Worm (Caenorhabditis elegans) whole organism, L4 larva: ENCODE measurements around the gene str-174.
A peak's percentile ranks its signal among the peaks of the same experiment; 100 is the strongest.

Experiments
- F10B5.3 ChIP-seq: sonication (generic microtip); optimal IDR thresholded peaks from 2 replicates; lab custom pipeline; 2016; ENCODE audit warnings: mild to moderate bottlenecking, missing genetic modification characterization, missing compliant biosample characterization
- F44E2.7 ChIP-seq: fragments of 200-800 bp; sonication (Bioruptor generic); IDR thresholded peaks from 2 replicates; pipeline ENCODE4 v2.1.2; 2022; ENCODE audit warnings: missing genetic modification characterization, missing compliant biosample characterization
- F49E8.2 ChIP-seq: sonication (generic microtip); optimal IDR thresholded peaks from 2 replicates; lab custom pipeline; 2016; ENCODE audit warnings: missing compliant biosample characterization, mild to moderate bottlenecking, missing genetic modification characterization, borderline replicate concordance
- R02D3.7 ChIP-seq: fragments of 150-350 bp; sonication (generic microtip); optimal IDR thresholded peaks from 3 replicates; lab custom pipeline; 2014; ENCODE audit warnings: missing biosample characterization, missing genetic modification characterization
- T20F7.1 ChIP-seq: fragments of 200-800 bp; sonication (Bioruptor generic); optimal IDR thresholded peaks from 2 replicates; lab custom pipeline; 2018; ENCODE audit warnings: mild to moderate bottlenecking, missing genetic modification characterization, missing compliant biosample characterization
- T26A8.4 ChIP-seq: fragments of 200-800 bp; sonication (Bioruptor generic); IDR thresholded peaks from 2 replicates; pipeline ENCODE4 v1.3.6; 2022; ENCODE audit warnings: missing genetic modification characterization, missing compliant biosample characterization
- Y105C5A.15 ChIP-seq: fragments of 200-800 bp; sonication (Bioruptor generic); IDR thresholded peaks from 2 replicates; pipeline ENCODE4 v1.3.6; 2022; ENCODE audit warnings: missing genetic modification characterization, missing compliant biosample characterization
- Y48G9A.11 ChIP-seq: fragments of 200-800 bp; sonication (Bioruptor generic); IDR thresholded peaks from 2 replicates; pipeline ENCODE4 v1.3.6; 2022; ENCODE audit warnings: missing genetic modification reagents, missing genetic modification characterization, missing compliant biosample characterization
- aha-1 ChIP-seq: fragments of 150-350 bp; peaks from one replicate; lab custom pipeline; 2014; ENCODE audit warnings: missing biosample characterization, missing genetic modification characterization
- aly-2 ChIP-seq: sonication (generic microtip); optimal IDR thresholded peaks from 2 replicates; lab custom pipeline; 2018; ENCODE audit warnings: missing biosample characterization, missing genetic modification characterization
- ceh-20 ChIP-seq: fragments of 200-800 bp; sonication (Bioruptor generic); IDR thresholded peaks from 2 replicates; pipeline ENCODE4 v1.3.6; 2022; ENCODE audit warnings: missing genetic modification reagents, missing genetic modification characterization, missing compliant biosample characterization
- ceh-44 ChIP-seq: fragments of 200-800 bp; sonication (Bioruptor generic); IDR thresholded peaks from 2 replicates; pipeline ENCODE4 v1.3.6; 2022; ENCODE audit warnings: missing genetic modification reagents, missing genetic modification characterization, missing compliant biosample characterization
- ceh-82 ChIP-seq: sonication (generic microtip); optimal IDR thresholded peaks from 2 replicates; lab custom pipeline; 2017; ENCODE audit warnings: missing biosample characterization, missing genetic modification characterization
- ces-1 ChIP-seq: fragments of 150-350 bp; sonication (generic microtip); optimal IDR thresholded peaks from 4 replicates; lab custom pipeline; 2014; ENCODE audit warnings: missing biosample characterization, missing genetic modification reagents, missing genetic modification characterization
- cey-2 ChIP-seq: sonication (generic microtip); optimal IDR thresholded peaks from 3 replicates; lab custom pipeline; 2017; ENCODE audit warnings: missing genetic modification characterization, mild to moderate bottlenecking, missing compliant biosample characterization, antibody characterized with exemption, borderline replicate concordance; ENCODE audit not compliant: insufficient read depth
- ctbp-1 ChIP-seq: fragments of 200-800 bp; sonication (Bioruptor generic); IDR thresholded peaks from 2 replicates; pipeline ENCODE4 v1.3.6; 2022; ENCODE audit warnings: missing genetic modification reagents, missing genetic modification characterization, missing compliant biosample characterization
- daf-16 ChIP-seq, 3 experiments: sonication (generic microtip); optimal IDR thresholded peaks; 2 replicates each; lab custom pipeline; 2016 to 2017; ENCODE audit warnings: missing genetic modification characterization in 3 of 3, missing genetic modification reagents in 3 of 3, mild to moderate bottlenecking in 2 of 3, missing compliant biosample characterization in 2 of 3, missing biosample characterization in 1 of 3, moderate library complexity in 1 of 3
- dmd-6 ChIP-seq: fragments of 200-800 bp; sonication (Bioruptor generic); IDR thresholded peaks from 2 replicates; pipeline ENCODE4 v1.3.6; 2022; ENCODE audit warnings: missing genetic modification reagents, missing genetic modification characterization, missing compliant biosample characterization
- dmd-9 ChIP-seq: fragments of 200-800 bp; sonication (Bioruptor generic); IDR thresholded peaks from 2 replicates; pipeline ENCODE4 v1.3.6; 2022; ENCODE audit warnings: missing genetic modification reagents, missing genetic modification characterization, missing compliant biosample characterization
- duxl-1 ChIP-seq: sonication (generic microtip); optimal IDR thresholded peaks from 2 replicates; lab custom pipeline; 2016; ENCODE audit warnings: mild to moderate bottlenecking, missing genetic modification characterization, moderate library complexity, missing compliant biosample characterization; ENCODE audit not compliant: poor library complexity
- fkh-10 ChIP-seq: fragments of 150-350 bp; optimal IDR thresholded peaks from 2 replicates; lab custom pipeline; 2014; ENCODE audit warnings: missing biosample characterization, missing genetic modification reagents, missing genetic modification characterization
- fos-1 ChIP-seq: fragments of 150-350 bp; optimal IDR thresholded peaks from 2 replicates; lab custom pipeline; 2014; ENCODE audit warnings: missing biosample characterization, missing genetic modification characterization
- hif-1 ChIP-seq, 2 experiments: sonication (generic microtip); optimal IDR thresholded peaks; 2 replicates each; lab custom pipeline; 2016 to 2017; ENCODE audit warnings: missing compliant biosample characterization in 2 of 2, missing genetic modification characterization in 2 of 2, missing genetic modification reagents in 2 of 2, missing genotype in 2 of 2, mild to moderate bottlenecking in 1 of 2
- hlh-11 ChIP-seq: fragments of 200-800 bp; sonication (Bioruptor generic); optimal IDR thresholded peaks from 2 replicates; lab custom pipeline; 2018; ENCODE audit warnings: mild to moderate bottlenecking, missing genetic modification characterization, missing compliant biosample characterization
- jun-1 ChIP-seq: fragments of 150-350 bp; optimal IDR thresholded peaks from 2 replicates; lab custom pipeline; 2014; ENCODE audit warnings: missing biosample characterization, missing genetic modification reagents, missing genetic modification characterization
- lim-7 ChIP-seq: fragments of 200-800 bp; sonication (Bioruptor generic); IDR thresholded peaks from 2 replicates; pipeline ENCODE4 v1.3.6; 2022; ENCODE audit warnings: missing genetic modification characterization, missing compliant biosample characterization
- lin-13 ChIP-seq: fragments of 150-350 bp; optimal IDR thresholded peaks from 2 replicates; lab custom pipeline; 2014; ENCODE audit warnings: missing biosample characterization, missing genetic modification reagents, missing genetic modification characterization
- lir-3 ChIP-seq: sonication (generic microtip); optimal IDR thresholded peaks from 2 replicates; lab custom pipeline; 2016; ENCODE audit warnings: mild to moderate bottlenecking, missing genetic modification characterization, missing compliant biosample characterization
- mes-2 ChIP-seq: sonication (generic microtip); optimal IDR thresholded peaks from 2 replicates; lab custom pipeline; 2016; ENCODE audit warnings: missing genotype, mild to moderate bottlenecking, missing genetic modification characterization, missing compliant biosample characterization; ENCODE audit not compliant: poor library complexity, severe bottlenecking
- mxl-2 ChIP-seq: fragments of 200-800 bp; sonication (Bioruptor generic); conservative IDR thresholded peaks from 2 replicates; pipeline ENCODE4 v1.3.6; 2022; ENCODE audit warnings: missing genetic modification reagents, missing genetic modification characterization, missing compliant biosample characterization
- nhr-48 ChIP-seq: sonication (generic microtip); optimal IDR thresholded peaks from 2 replicates; lab custom pipeline; 2016; ENCODE audit warnings: mild to moderate bottlenecking, missing genetic modification characterization, missing compliant biosample characterization
- nhr-6 ChIP-seq: fragments of 150-350 bp; optimal IDR thresholded peaks from 2 replicates; lab custom pipeline; 2014; ENCODE audit warnings: missing biosample characterization, missing genetic modification characterization
- nhr-76 ChIP-seq: fragments of 150-350 bp; optimal IDR thresholded peaks from 2 replicates; lab custom pipeline; 2014; ENCODE audit warnings: missing biosample characterization, missing genetic modification characterization
- nhr-77 ChIP-seq: fragments of 150-350 bp; optimal IDR thresholded peaks from 2 replicates; lab custom pipeline; 2014; ENCODE audit warnings: missing biosample characterization, missing genetic modification characterization
- php-3 ChIP-seq: fragments of 200-800 bp; sonication (Bioruptor generic); IDR thresholded peaks from 2 replicates; pipeline ENCODE4 v1.3.6; 2022; ENCODE audit warnings: missing genetic modification reagents, missing genetic modification characterization, missing compliant biosample characterization
- pqm-1 ChIP-seq: sonication (generic microtip); optimal IDR thresholded peaks from 2 replicates; lab custom pipeline; 2017; ENCODE audit warnings: missing biosample characterization, missing genetic modification characterization
- rbr-2 ChIP-seq: sonication (generic microtip); optimal IDR thresholded peaks from 2 replicates; lab custom pipeline; 2016; ENCODE audit warnings: missing genotype, missing genetic modification characterization, missing compliant biosample characterization
- saeg-2 ChIP-seq: fragments of 200-800 bp; sonication (Bioruptor generic); IDR thresholded peaks from 2 replicates; pipeline ENCODE4 v1.3.6; 2022; ENCODE audit warnings: missing genetic modification reagents, missing genetic modification characterization, missing compliant biosample characterization
- set-16 ChIP-seq: fragments of 200-800 bp; sonication (Bioruptor generic); IDR thresholded peaks from 2 replicates; pipeline ENCODE4 v1.3.6; 2022; ENCODE audit warnings: missing genetic modification reagents, missing genetic modification characterization, missing compliant biosample characterization
- skn-1 ChIP-seq: fragments of 150-350 bp; optimal IDR thresholded peaks from 2 replicates; lab custom pipeline; 2014; ENCODE audit warnings: missing biosample characterization, missing genetic modification characterization
- snpc-4 ChIP-seq: fragments of 150-350 bp; optimal IDR thresholded peaks from 2 replicates; lab custom pipeline; 2014; ENCODE audit warnings: missing biosample characterization, missing genetic modification characterization
- spr-3 ChIP-seq: fragments of 200-800 bp; sonication (Bioruptor generic); optimal IDR thresholded peaks from 2 replicates; lab custom pipeline; 2018; ENCODE audit warnings: mild to moderate bottlenecking, missing genetic modification characterization, missing compliant biosample characterization
- tag-97 ChIP-seq: fragments of 200-800 bp; sonication (Bioruptor generic); IDR thresholded peaks from 2 replicates; pipeline ENCODE4 v1.3.6; 2022; ENCODE audit warnings: missing genetic modification characterization, missing compliant biosample characterization
- tra-1 ChIP-seq: fragments of 200-800 bp; sonication (Bioruptor generic); IDR thresholded peaks from 2 replicates; pipeline ENCODE4 v1.3.6; 2022; ENCODE audit warnings: missing genetic modification reagents, missing genetic modification characterization, missing compliant biosample characterization
- unc-39 ChIP-seq: sonication (generic microtip); optimal IDR thresholded peaks from 2 replicates; lab custom pipeline; 2017; ENCODE audit warnings: missing biosample characterization, missing genetic modification characterization
- vab-7 ChIP-seq: fragments of 200-800 bp; sonication (Bioruptor generic); IDR thresholded peaks from 2 replicates; pipeline ENCODE4 v1.3.6; 2022; ENCODE audit warnings: missing genetic modification reagents, missing genetic modification characterization, missing compliant biosample characterization
- zip-2 ChIP-seq: fragments of 150-350 bp; optimal IDR thresholded peaks from 2 replicates; lab custom pipeline; 2014; ENCODE audit warnings: missing biosample characterization, missing genetic modification characterization

The str-174 gene

DNA sequence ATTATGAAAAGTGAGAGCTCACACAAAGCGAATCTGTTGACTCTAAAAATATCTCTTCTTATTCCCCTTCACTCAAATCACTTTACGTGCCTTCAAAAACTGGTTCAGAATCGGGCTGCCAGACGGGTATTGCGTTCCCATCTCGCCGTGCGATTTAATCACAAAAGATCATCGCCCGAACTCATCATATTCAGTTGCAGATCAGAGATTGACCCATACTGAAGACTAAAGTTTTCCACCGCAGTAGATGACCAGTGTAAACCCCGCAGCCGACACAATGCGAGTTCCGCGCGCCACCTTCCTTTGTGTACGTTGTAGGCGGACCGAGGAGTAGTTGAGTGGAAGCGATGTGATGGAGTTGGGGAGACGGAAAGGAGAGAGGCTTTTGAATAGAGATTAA lies 6.1 kb upstream of the str-174 start (continued):
- TF ChIP-seq zip-2 (tag; lab: Kevin White, UChicago) (no peak), dmd-9 (no peak), hlh-11 (tag; lab: Kevin White, UChicago) (no peak), lim-7 (GFP tag; lab: Robert Waterston, UW) (no peak), tag-97 (no peak), cey-2 (no peak), rbr-2 (tag; lab: Kevin White, UChicago) (peak; percentile 57), lir-3 (tag; lab: Kevin White, UChicago) (no peak), F49E8.2 (tag; lab: Kevin White, UChicago) (peak; percentile 94), fos-1 (tag; lab: Kevin White, UChicago) (no peak), ces-1 (GFP tag; lab: Kevin White, UChicago) (no peak), nhr-6 (tag; lab: Kevin White, UChicago) (no peak), php-3 (GFP tag; lab: Robert Waterston, UW) (no peak), mes-2 (tag; lab: Kevin White, UChicago) (no peak), F10B5.3 (tag; lab: Kevin White, UChicago) (peak; percentile 18), T20F7.1 (GFP tag; lab: Kevin White, UChicago) (no peak), pqm-1 (tag; lab: Kevin White, UChicago) (no peak), ceh-82 (tag; lab: Kevin White, UChicago) (no peak), nhr-77 (no peak), tra-1 (GFP tag; lab: Robert Waterston, UW) (no peak), ceh-20 (GFP tag; lab: Robert Waterston, UW) (no peak), aly-2 (tag; lab: Kevin White, UChicago) (no peak), lin-13 (GFP tag; lab: Kevin White, UChicago) (peak; percentile 48), Y48G9A.11 (GFP tag; lab: Robert Waterston, UW) (no peak; the same call in 1 of the 2 replicates), T26A8.4 (no peak), snpc-4 (tag; lab: Kevin White, UChicago) (peak; percentile 89), fkh-10 (GFP tag; lab: Kevin White, UChicago) (no peak)

DNA sequence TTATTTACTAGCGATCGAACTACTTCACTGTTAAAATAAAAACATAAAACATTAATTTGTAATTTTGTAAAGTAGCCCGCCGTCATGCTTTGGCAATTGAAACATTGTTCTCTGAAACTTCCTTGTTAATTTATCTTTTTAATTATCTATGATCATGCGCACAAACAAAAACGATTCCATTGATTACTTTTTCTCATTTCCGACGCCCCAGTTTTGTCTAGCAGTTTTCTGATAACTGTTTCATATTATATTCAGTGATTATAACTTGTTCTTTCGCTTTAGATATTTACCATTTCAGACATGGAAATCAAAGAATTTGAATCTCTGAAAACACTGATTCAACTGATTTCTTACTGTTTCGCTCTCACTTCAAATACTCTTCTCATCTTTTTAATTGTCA lies 2.6 kb upstream of the str-174 start, which contains the start of gene str-170:
Gene str-170 (plus strand): TSS at position 301 of the 400 bp plus-strand sequence.
- TF ChIP-seq tag-97 (no peak), jun-1 (no peak), saeg-2 (GFP tag; lab: Robert Waterston, UW) (no peak)

DNA sequence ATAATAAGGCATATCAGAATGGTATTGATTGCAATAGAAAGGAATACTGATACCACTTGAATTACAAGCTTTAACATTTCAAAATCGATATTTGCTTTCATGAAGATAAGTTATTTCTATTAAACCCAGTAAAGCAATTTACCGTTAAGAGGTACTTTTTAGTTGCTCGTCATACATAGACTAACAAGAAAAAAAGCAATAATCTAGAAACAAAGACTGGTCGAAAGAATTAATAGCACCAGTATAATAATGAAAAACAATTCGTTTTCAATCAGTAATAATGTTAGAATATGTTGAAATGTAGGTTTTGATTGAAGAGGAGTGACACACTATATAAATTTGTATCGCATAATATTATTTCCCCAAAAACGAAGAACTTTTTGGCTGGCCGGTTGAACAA lies 4.0 kb downstream of the str-174 start, which contains the start of gene str-175:
Gene str-175 (minus strand): TSS at position 101 of the 400 bp plus-strand sequence.
- no peak for TF ChIP-seq pqm-1 (tag; lab: Kevin White, UChicago)
- TF ChIP-seq dmd-6 (GFP tag; lab: Robert Waterston, UW): no peak
- TF ChIP-seq mxl-2 (GFP tag; lab: Robert Waterston, UW): no peak
- no peak for TF ChIP-seq ceh-44 (GFP tag; lab: Robert Waterston, UW)
- TF ChIP-seq hif-1 (tag; optimal IDR thresholded peaks at IDR 0.05; lab: Kevin White, UChicago): no peak
- peak; percentile 44 for TF ChIP-seq aha-1 (tag; lab: Kevin White, UChicago)

- TF ChIP-seq duxl-1 (tag; lab: Kevin White, UChicago) (no peak), vab-7 (GFP tag; lab: Robert Waterston, UW) (no peak), skn-1 (tag; lab: Kevin White, UChicago) (no peak), jun-1 (no peak), ctbp-1 (GFP tag; lab: Robert Waterston, UW) (no peak), daf-16 (GFP tag; optimal IDR thresholded peaks at IDR 0.05; lab: Kevin White, UChicago) (no peak), daf-16 (tag; optimal IDR thresholded peaks at IDR 0.05; lab: Kevin White, UChicago) (no peak), nhr-48 (tag; lab: Kevin White, UChicago) (no peak), fos-1 (tag; lab: Kevin White, UChicago) (no peak), R02D3.7 (no peak), F44E2.7 (GFP tag; lab: Robert Waterston, UW) (no peak), tag-97 (no peak), set-16 (GFP tag; lab: Robert Waterston, UW) (no peak), Y105C5A.15 (GFP tag; lab: Robert Waterston, UW) (no peak), snpc-4 (tag; lab: Kevin White, UChicago) (no peak), nhr-76 (no peak), nhr-77 (no peak), unc-39 (no peak), spr-3 (GFP tag; lab: Kevin White, UChicago) (no peak)
Measured at ce11 chrIV:4867610-4868009, 6.9 kb downstream of the str-174 start, which contains the start of gene str-172. Gene str-172 (minus strand): TSS chrIV:4867710.
